Worm (Caenorhabditis elegans) whole organism, midembryonic: ENCODE data around the gene C05B5.16.

ENCODE experiments used
- T22C8.4 ChIP-seq: fragments of 200-800 bp; sonication (Bioruptor generic); IDR thresholded peaks from 2 replicates; pipeline ENCODE4 v1.3.6; 2022; ENCODE audit warnings: missing genetic modification characterization, missing compliant biosample characterization
- flt-1 ChIP-seq: fragments of 200-800 bp; sonication (Bioruptor generic); IDR thresholded peaks from 2 replicates; pipeline ENCODE4 v1.3.6; 2022; ENCODE audit warnings: missing genetic modification characterization, missing compliant biosample characterization
- med-1 ChIP-seq: sonication (generic microtip); optimal IDR thresholded peaks from 2 replicates; lab custom pipeline; 2017; ENCODE audit warnings: missing genetic modification characterization, mild to moderate bottlenecking, missing compliant biosample characterization, antibody characterized with exemption, missing genetic modification reagents; ENCODE audit not compliant: insufficient read depth
- ref-1 ChIP-seq: fragments of 200-800 bp; sonication (Bioruptor generic); conservative IDR thresholded peaks from 2 replicates; pipeline ENCODE4 v1.3.6; 2022; ENCODE audit warnings: missing genetic modification reagents, missing genetic modification characterization, missing compliant biosample characterization
- tab-1 ChIP-seq: fragments of 200-800 bp; sonication (Bioruptor generic); IDR thresholded peaks from 2 replicates; pipeline ENCODE4 v1.3.6; 2022; ENCODE audit warnings: missing genetic modification characterization, missing compliant biosample characterization
- ztf-23 ChIP-seq: fragments of 200-800 bp; sonication (Bioruptor generic); IDR thresholded peaks from 2 replicates; pipeline ENCODE4 v1.3.6; 2022; ENCODE audit warnings: missing genetic modification reagents, missing genetic modification characterization, missing compliant biosample characterization
- ztf-29 ChIP-seq: fragments of 200-800 bp; sonication (Bioruptor generic); IDR thresholded peaks from 2 replicates; pipeline ENCODE4 v1.3.6; 2022; ENCODE audit warnings: missing genetic modification reagents, missing genetic modification characterization, missing compliant biosample characterization

- TF ChIP-seq tab-1 (GFP tag; lab: Robert Waterston, UW) (no peak), flt-1 (GFP tag; lab: Robert Waterston, UW) (no peak), ztf-29 (GFP tag; lab: Robert Waterston, UW) (no peak), T22C8.4 (no peak), ztf-23 (GFP tag; lab: Robert Waterston, UW) (no peak), ref-1 (GFP tag; lab: Robert Waterston, UW) (0 out of 2 replicates have a peak, but pooled peaks have one; percentile 36), med-1 (GFP tag; lab: Kevin White, UChicago) (no peak)
Observed at ce11 chrIII:9965444-9965843, 46.8 kb upstream of the C05B5.16 start.
